Worm (Caenorhabditis elegans) whole organism, early embryonic: Measurements from ENCODE around the gene dct-6.

Source experiments
- B0310.2 ChIP-seq: sonication (generic microtip); optimal IDR thresholded peaks from 2 replicates; lab custom pipeline; 2016; ENCODE audit warnings: mild to moderate bottlenecking, missing genetic modification characterization, missing compliant biosample characterization
- aly-1 ChIP-seq: sonication (generic microtip); optimal IDR thresholded peaks from 2 replicates; lab custom pipeline; 2016; ENCODE audit warnings: missing genetic modification characterization, missing compliant biosample characterization
- ama-1 ChIP-seq: fragments of 150-350 bp; optimal IDR thresholded peaks from 2 replicates; lab custom pipeline; 2014
- ceh-36 ChIP-seq: sonication (generic microtip); optimal IDR thresholded peaks from 2 replicates; lab custom pipeline; 2016; ENCODE audit warnings: missing genetic modification characterization, inconsistent platforms, missing compliant biosample characterization
- ets-7 ChIP-seq: sonication (generic microtip); optimal IDR thresholded peaks from 2 replicates; lab custom pipeline; 2016; ENCODE audit warnings: missing genotype, missing genetic modification characterization, missing compliant biosample characterization
- hmbx-1 ChIP-seq: sonication (generic microtip); optimal IDR thresholded peaks from 2 replicates; lab custom pipeline; 2016; ENCODE audit warnings: mild to moderate bottlenecking, missing genetic modification characterization, missing compliant biosample characterization
- hmg-4 ChIP-seq: fragments of 200-800 bp; sonication (Bioruptor generic); optimal IDR thresholded peaks from 2 replicates; lab custom pipeline; 2018; ENCODE audit warnings: mild to moderate bottlenecking, missing genetic modification characterization, missing compliant biosample characterization
- hnd-1 ChIP-seq: sonication (generic microtip); optimal IDR thresholded peaks from 2 replicates; lab custom pipeline; 2016; ENCODE audit warnings: missing genetic modification characterization, missing compliant biosample characterization
- pes-1 ChIP-seq: fragments of 200-800 bp; sonication (Bioruptor generic); IDR thresholded peaks from 2 replicates; pipeline ENCODE4 v1.3.6; 2022; ENCODE audit warnings: missing genetic modification reagents, missing genetic modification characterization, missing compliant biosample characterization
- tbx-11 ChIP-seq: fragments of 200-800 bp; sonication (Bioruptor generic); IDR thresholded peaks from 2 replicates; pipeline ENCODE4 v1.3.6; 2022; ENCODE audit warnings: missing genetic modification characterization, missing compliant biosample characterization
- tbx-37 ChIP-seq: fragments of 200-800 bp; sonication (Bioruptor generic); conservative IDR thresholded peaks from 2 replicates; pipeline ENCODE4 v1.3.6; 2022; ENCODE audit warnings: missing genetic modification reagents, missing genetic modification characterization, missing compliant biosample characterization
- tra-4 ChIP-seq: sonication (generic microtip); optimal IDR thresholded peaks from 2 replicates; lab custom pipeline; 2017; ENCODE audit warnings: missing genetic modification characterization, missing compliant biosample characterization

DNA sequence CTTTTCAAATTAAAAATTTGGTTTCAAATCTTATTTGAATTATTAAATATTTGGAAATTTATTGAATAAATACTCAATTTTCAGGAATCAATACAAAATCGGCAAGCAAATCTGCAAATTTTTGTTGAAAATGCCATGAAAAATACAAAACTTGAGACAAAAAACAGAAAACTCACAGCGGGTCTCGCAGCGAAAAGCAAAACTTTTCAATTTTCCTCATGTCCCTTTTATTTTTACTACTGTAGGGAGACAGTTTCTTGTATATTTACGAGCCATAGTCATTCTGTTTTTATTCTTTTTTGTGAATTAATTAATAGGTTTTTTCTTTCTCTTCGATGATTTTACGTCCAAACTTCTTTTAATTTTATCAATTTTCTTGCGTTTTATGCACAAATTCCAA is 22.2 kb downstream of the dct-6 start:
- TF ChIP-seq hmbx-1, result no peak
- TF ChIP-seq pes-1, result no peak
- TF ChIP-seq ama-1 (lab: Kevin White, UChicago), result no peak
- TF ChIP-seq hmg-4 (GFP tag; lab: Kevin White, UChicago), result no peak
- no peak for TF ChIP-seq tbx-11 (GFP tag; lab: Robert Waterston, UW)
- no peak for TF ChIP-seq hnd-1
- no peak for TF ChIP-seq tbx-37 (GFP tag; lab: Robert Waterston, UW)
- no peak for TF ChIP-seq tra-4
- TF ChIP-seq B0310.2, result no peak
- TF ChIP-seq ets-7 (tag; lab: Kevin White, UChicago), result no peak
- no peak for TF ChIP-seq aly-1 (tag; lab: Kevin White, UChicago)
- no peak for TF ChIP-seq ceh-36 (tag; lab: Kevin White, UChicago)
